Worm (Caenorhabditis elegans) whole organism, L3 larva: ENCODE measurements around the gene T04A8.13.

Experiments used
- R02D3.7 ChIP-seq: fragments of 150-350 bp; optimal IDR thresholded peaks from 2 replicates; lab custom pipeline; 2014; ENCODE audit warnings: missing biosample characterization, missing genetic modification characterization
- ama-1 ChIP-seq: fragments of 150-350 bp; optimal IDR thresholded peaks from 2 replicates; lab custom pipeline; 2018
- ceh-16 ChIP-seq: sonication (generic microtip); optimal IDR thresholded peaks from 2 replicates; lab custom pipeline; 2017; ENCODE audit warnings: missing biosample characterization, missing genetic modification characterization
- ceh-28 ChIP-seq: fragments of 150-350 bp; optimal IDR thresholded peaks from 2 replicates; lab custom pipeline; 2014; ENCODE audit warnings: missing biosample characterization, missing genetic modification reagents, missing genetic modification characterization
- ceh-9 ChIP-seq: sonication (generic microtip); optimal IDR thresholded peaks from 2 replicates; lab custom pipeline; 2018; ENCODE audit warnings: missing biosample characterization, missing genetic modification characterization
- daf-12 ChIP-seq: fragments of 150-350 bp; optimal IDR thresholded peaks from 2 replicates; lab custom pipeline; 2014; ENCODE audit warnings: missing biosample characterization, missing genetic modification reagents, missing genetic modification characterization
- egl-27 ChIP-seq: sonication (generic microtip); optimal IDR thresholded peaks from 4 replicates; lab custom pipeline; 2017; ENCODE audit warnings: missing biosample characterization, missing genetic modification reagents, missing genetic modification characterization
- egl-5 ChIP-seq: fragments of 150-350 bp; optimal IDR thresholded peaks from 2 replicates; lab custom pipeline; 2017; ENCODE audit warnings: missing biosample characterization, missing genetic modification reagents, missing genetic modification characterization, inconsistent platforms
- elt-1 ChIP-seq: fragments of 150-350 bp; optimal IDR thresholded peaks from 2 replicates; lab custom pipeline; 2014; ENCODE audit warnings: missing biosample characterization, missing genetic modification characterization
- elt-2 ChIP-seq: sonication (generic microtip); optimal IDR thresholded peaks from 2 replicates; lab custom pipeline; 2016; ENCODE audit warnings: missing genetic modification reagents, mild to moderate bottlenecking, missing genetic modification characterization, missing compliant biosample characterization
- elt-3 ChIP-seq, 3 experiments: fragments of 150-350 bp in 1 of 3; sonication (generic microtip) in 2 of 3; optimal IDR thresholded peaks; 2 replicates in 2 of 3; 4 replicates in 1 of 3; lab custom pipeline; 2014 to 2017; ENCODE audit warnings: missing biosample characterization in 3 of 3, missing genetic modification characterization in 3 of 3
- eor-1 ChIP-seq, 2 experiments: fragments of 150-350 bp; optimal IDR thresholded peaks; 2 replicates each; lab custom pipeline; 2014 to 2018; ENCODE audit warnings: missing biosample characterization in 2 of 2, missing genetic modification characterization in 2 of 2
- fkh-10 ChIP-seq: sonication (generic microtip); optimal IDR thresholded peaks from 2 replicates; lab custom pipeline; 2017; ENCODE audit warnings: missing biosample characterization, missing genetic modification reagents, missing genetic modification characterization
- fos-1 ChIP-seq: fragments of 150-350 bp; optimal IDR thresholded peaks from 2 replicates; lab custom pipeline; 2014; ENCODE audit warnings: missing biosample characterization, missing genetic modification characterization
- jun-1 ChIP-seq: fragments of 150-350 bp; optimal IDR thresholded peaks from 2 replicates; lab custom pipeline; 2014; ENCODE audit warnings: missing biosample characterization, missing genetic modification reagents, missing genetic modification characterization
- lin-15B ChIP-seq: fragments of 150-350 bp; optimal IDR thresholded peaks from 2 replicates; lab custom pipeline; 2014; ENCODE audit warnings: missing biosample characterization, missing genetic modification characterization
- lin-39 ChIP-seq: fragments of 150-350 bp; optimal IDR thresholded peaks from 2 replicates; lab custom pipeline; 2018; ENCODE audit warnings: missing biosample characterization, missing genetic modification reagents, missing genetic modification characterization
- lsy-12 ChIP-seq: sonication (generic microtip); optimal IDR thresholded peaks from 2 replicates; lab custom pipeline; 2016; ENCODE audit warnings: mild to moderate bottlenecking, missing genetic modification characterization, missing compliant biosample characterization
- mdl-1 ChIP-seq: fragments of 150-350 bp; optimal IDR thresholded peaks from 2 replicates; lab custom pipeline; 2014; ENCODE audit warnings: missing biosample characterization, missing genetic modification characterization
- nhr-11 ChIP-seq: fragments of 150-350 bp; optimal IDR thresholded peaks from 2 replicates; lab custom pipeline; 2014; ENCODE audit warnings: missing biosample characterization, missing genetic modification characterization
- nhr-12 ChIP-seq: fragments of 150-350 bp; optimal IDR thresholded peaks from 2 replicates; lab custom pipeline; 2014; ENCODE audit warnings: missing biosample characterization, missing genetic modification characterization
- nhr-25 ChIP-seq: sonication (generic microtip); optimal IDR thresholded peaks from 2 replicates; lab custom pipeline; 2017; ENCODE audit warnings: missing biosample characterization, missing genetic modification characterization
- nhr-28 ChIP-seq: fragments of 150-350 bp; optimal IDR thresholded peaks from 2 replicates; lab custom pipeline; 2014; ENCODE audit warnings: missing biosample characterization, missing genetic modification characterization
- nhr-43 ChIP-seq: sonication (generic microtip); optimal IDR thresholded peaks from 2 replicates; lab custom pipeline; 2016; ENCODE audit warnings: mild to moderate bottlenecking, missing genetic modification characterization, missing compliant biosample characterization; ENCODE audit not compliant: poor library complexity, severe bottlenecking
- nhr-67 ChIP-seq: fragments of 150-350 bp; optimal IDR thresholded peaks from 2 replicates; lab custom pipeline; 2014; ENCODE audit warnings: missing biosample characterization, missing genetic modification characterization
- nhr-76 ChIP-seq: fragments of 150-350 bp; sonication (generic microtip); optimal IDR thresholded peaks from 5 replicates; lab custom pipeline; 2014; ENCODE audit warnings: missing biosample characterization, missing genetic modification characterization
- pha-4 ChIP-seq: fragments of 150-350 bp; optimal IDR thresholded peaks from 2 replicates; lab custom pipeline; 2014; ENCODE audit warnings: missing biosample characterization, missing genetic modification reagents, missing genetic modification characterization
- pqm-1 ChIP-seq: fragments of 150-350 bp; optimal IDR thresholded peaks from 2 replicates; lab custom pipeline; 2017; ENCODE audit warnings: missing biosample characterization, missing genetic modification characterization, inconsistent platforms
- skn-1 ChIP-seq: fragments of 150-350 bp; optimal IDR thresholded peaks from 2 replicates; lab custom pipeline; 2014; ENCODE audit warnings: missing biosample characterization, missing genetic modification characterization
- tbx-2 ChIP-seq: sonication (generic microtip); optimal IDR thresholded peaks from 2 replicates; lab custom pipeline; 2016; ENCODE audit warnings: mild to moderate bottlenecking, missing genetic modification characterization, missing compliant biosample characterization
- zag-1 ChIP-seq: fragments of 150-350 bp; optimal IDR thresholded peaks from 2 replicates; lab custom pipeline; 2014; ENCODE audit warnings: missing biosample characterization, missing genetic modification characterization
- ztf-4 ChIP-seq: fragments of 150-350 bp; optimal IDR thresholded peaks from 2 replicates; lab custom pipeline; 2014; ENCODE audit warnings: missing biosample characterization, missing genetic modification characterization

The T04A8.13 gene

ce11 chrIII:4668073-4668472, 38.7 kb upstream of the T04A8.13 start:
- peak; percentile 66 for TF ChIP-seq pha-4 (tag; lab: Kevin White, UChicago)
- TF ChIP-seq lsy-12 (tag; lab: Kevin White, UChicago): no peak
- TF ChIP-seq elt-2: peak; percentile 62
- TF ChIP-seq fos-1 (tag; lab: Kevin White, UChicago): no peak
- no peak for TF ChIP-seq mdl-1 (tag; lab: Kevin White, UChicago)
- TF ChIP-seq zag-1 (tag; lab: Kevin White, UChicago): no peak
- TF ChIP-seq nhr-76 (tag; lab: Kevin White, UChicago): no peak
- TF ChIP-seq pqm-1 (tag; lab: Kevin White, UChicago): peak; percentile 66
- TF ChIP-seq daf-12 (tag; lab: Kevin White, UChicago): no peak

- no peak for TF ChIP-seq nhr-25 (tag; lab: Kevin White, UChicago)
- no peak for TF ChIP-seq nhr-12 (tag; lab: Kevin White, UChicago)
- no peak for TF ChIP-seq nhr-11
- no peak for TF ChIP-seq ztf-4 (tag; lab: Kevin White, UChicago)
- TF ChIP-seq nhr-67 (tag; lab: Kevin White, UChicago): no peak
- no peak for TF ChIP-seq skn-1 (tag; lab: Kevin White, UChicago)
- no peak for TF ChIP-seq fkh-10 (GFP tag; lab: Kevin White, UChicago)
- no peak for TF ChIP-seq egl-27
- no peak for TF ChIP-seq fos-1 (tag; lab: Kevin White, UChicago)
- TF ChIP-seq nhr-43 (tag; lab: Kevin White, UChicago): no peak
- no peak for TF ChIP-seq ceh-16 (tag; lab: Kevin White, UChicago)
- no peak for TF ChIP-seq elt-2
- no peak for TF ChIP-seq egl-5 (tag; lab: Kevin White, UChicago)
- TF ChIP-seq lin-15B: no peak
- no peak for TF ChIP-seq ama-1
- TF ChIP-seq eor-1 (tag; optimal IDR thresholded peaks at IDR 0.05; lab: Kevin White, UChicago): no peak
- no peak for TF ChIP-seq ceh-28 (tag; lab: Kevin White, UChicago)
- no peak for TF ChIP-seq daf-12 (tag; lab: Kevin White, UChicago)
- no peak for TF ChIP-seq ceh-9 (tag; lab: Kevin White, UChicago)
- TF ChIP-seq pha-4 (tag; lab: Kevin White, UChicago): no peak
- TF ChIP-seq, all 47 proteins: peak for 0
Measured at ce11 chrIII:4671491-4671890, 35.3 kb upstream of the T04A8.13 start, which contains the start of gene T23F11.11. TSS of gene T23F11.11 (minus strand) at chrIII:4671591.

- no peak for TF ChIP-seq nhr-28 (tag; lab: Kevin White, UChicago)
- no peak for TF ChIP-seq lin-15B
- TF ChIP-seq egl-5 (tag; lab: Kevin White, UChicago): no peak
- TF ChIP-seq daf-12 (tag; lab: Kevin White, UChicago): no peak
- TF ChIP-seq nhr-43 (tag; lab: Kevin White, UChicago): no peak
- no peak for TF ChIP-seq elt-2
Measured at ce11 chrIII:4671949-4672348, 34.8 kb upstream of the T04A8.13 start, which contains the start of gene srg-13. TSS of gene srg-13 (plus strand) at chrIII:4672249.

ce11 chrIII:4677466-4677865, 29.3 kb upstream of the T04A8.13 start, which contains the start of gene srg-10:
TSS of gene srg-10 (plus strand) at chrIII:4677766.
- TF ChIP-seq egl-27: no peak
- no peak for TF ChIP-seq elt-2
- TF ChIP-seq fos-1 (tag; lab: Kevin White, UChicago): no peak
- TF ChIP-seq fkh-10 (GFP tag; lab: Kevin White, UChicago): no peak
- no peak for TF ChIP-seq eor-1 (tag; optimal IDR thresholded peaks at IDR 0.05; lab: Kevin White, UChicago)
- TF ChIP-seq ama-1: no peak
- TF ChIP-seq R02D3.7: no peak
- TF ChIP-seq ceh-16 (tag; lab: Kevin White, UChicago): no peak
- no peak for TF ChIP-seq elt-3 (tag; optimal IDR thresholded peaks at IDR 0.05; lab: Kevin White, UChicago)
- TF ChIP-seq pqm-1 (tag; lab: Kevin White, UChicago): no peak
- TF ChIP-seq jun-1: no peak

ce11 chrIII:4679963-4680484, 26.8 kb upstream of the T04A8.13 start, which contains the start of gene srg-11:
TSS of gene srg-11 (plus strand) at chrIII:4680013.
- TF ChIP-seq tbx-2 (tag; lab: Kevin White, UChicago) (no peak), skn-1 (tag; lab: Kevin White, UChicago) (no peak), elt-3 (tag; optimal IDR thresholded peaks at IDR 0.05; lab: Kevin White, UChicago) (no peak), lin-39 (tag; lab: Kevin White, UChicago) (no peak), lin-15B (no peak), elt-1 (tag; lab: Kevin White, UChicago) (no peak), fkh-10 (GFP tag; lab: Kevin White, UChicago) (no peak)
